Worm (Caenorhabditis elegans) whole organism, early embryonic: ENCODE measurements around the gene srh-145.

Experiments used
- B0310.2 ChIP-seq: sonication (generic microtip); optimal IDR thresholded peaks from 2 replicates; lab custom pipeline; 2016; ENCODE audit warnings: mild to moderate bottlenecking, missing genetic modification characterization, missing compliant biosample characterization
- F13C5.2 ChIP-seq: sonication (generic microtip); optimal IDR thresholded peaks from 2 replicates; lab custom pipeline; 2017; ENCODE audit warnings: mild to moderate bottlenecking, missing genetic modification characterization, inconsistent platforms, missing compliant biosample characterization
- aly-1 ChIP-seq: sonication (generic microtip); optimal IDR thresholded peaks from 2 replicates; lab custom pipeline; 2016; ENCODE audit warnings: missing genetic modification characterization, missing compliant biosample characterization
- ama-1 ChIP-seq: fragments of 150-350 bp; optimal IDR thresholded peaks from 2 replicates; lab custom pipeline; 2014
- ceh-13 ChIP-seq: fragments of 200-800 bp; sonication (Bioruptor generic); optimal IDR thresholded peaks from 2 replicates; lab custom pipeline; 2018; ENCODE audit warnings: mild to moderate bottlenecking, missing genetic modification characterization, missing compliant biosample characterization
- ceh-36 ChIP-seq: sonication (generic microtip); optimal IDR thresholded peaks from 2 replicates; lab custom pipeline; 2016; ENCODE audit warnings: missing genetic modification characterization, inconsistent platforms, missing compliant biosample characterization
- ets-7 ChIP-seq: sonication (generic microtip); optimal IDR thresholded peaks from 2 replicates; lab custom pipeline; 2016; ENCODE audit warnings: missing genotype, missing genetic modification characterization, missing compliant biosample characterization
- flt-1 ChIP-seq: fragments of 200-800 bp; sonication (Bioruptor generic); IDR thresholded peaks from 2 replicates; pipeline ENCODE4 v1.3.6; 2022; ENCODE audit warnings: missing genetic modification characterization, missing compliant biosample characterization
- hmbx-1 ChIP-seq: sonication (generic microtip); optimal IDR thresholded peaks from 2 replicates; lab custom pipeline; 2016; ENCODE audit warnings: mild to moderate bottlenecking, missing genetic modification characterization, missing compliant biosample characterization
- hmg-4 ChIP-seq: fragments of 200-800 bp; sonication (Bioruptor generic); optimal IDR thresholded peaks from 2 replicates; lab custom pipeline; 2018; ENCODE audit warnings: mild to moderate bottlenecking, missing genetic modification characterization, missing compliant biosample characterization
- hnd-1 ChIP-seq: sonication (generic microtip); optimal IDR thresholded peaks from 2 replicates; lab custom pipeline; 2016; ENCODE audit warnings: missing genetic modification characterization, missing compliant biosample characterization
- pes-1 ChIP-seq: fragments of 200-800 bp; sonication (Bioruptor generic); IDR thresholded peaks from 2 replicates; pipeline ENCODE4 v1.3.6; 2022; ENCODE audit warnings: missing genetic modification reagents, missing genetic modification characterization, missing compliant biosample characterization
- scrt-1 ChIP-seq: fragments of 200-800 bp; sonication (Bioruptor generic); IDR thresholded peaks from 2 replicates; pipeline ENCODE4 v1.3.6; 2022; ENCODE audit warnings: missing genetic modification characterization, missing compliant biosample characterization
- sea-1 ChIP-seq: fragments of 200-800 bp; sonication (Bioruptor generic); conservative IDR thresholded peaks from 2 replicates; pipeline ENCODE4 v1.3.6; 2022; ENCODE audit warnings: missing genetic modification characterization, missing compliant biosample characterization
- tbx-11 ChIP-seq: fragments of 200-800 bp; sonication (Bioruptor generic); IDR thresholded peaks from 2 replicates; pipeline ENCODE4 v1.3.6; 2022; ENCODE audit warnings: missing genetic modification characterization, missing compliant biosample characterization
- tbx-37 ChIP-seq: fragments of 200-800 bp; sonication (Bioruptor generic); conservative IDR thresholded peaks from 2 replicates; pipeline ENCODE4 v1.3.6; 2022; ENCODE audit warnings: missing genetic modification reagents, missing genetic modification characterization, missing compliant biosample characterization
- tra-4 ChIP-seq: sonication (generic microtip); optimal IDR thresholded peaks from 2 replicates; lab custom pipeline; 2017; ENCODE audit warnings: missing genetic modification characterization, missing compliant biosample characterization

srh-145 gene

ce11 chrV:16401519-16401918 lies 9.0 kb upstream of the srh-145 start, which contains the start of gene F13A7.14:
Gene F13A7.14 (plus strand): TSS chrV:16401891.
- TF ChIP-seq tbx-37 (GFP tag; lab: Robert Waterston, UW) = peak; percentile 84
- TF ChIP-seq hmg-4 (GFP tag; lab: Kevin White, UChicago) = peak; percentile 19
- no peak for TF ChIP-seq aly-1 (tag; lab: Kevin White, UChicago)
- no peak for TF ChIP-seq scrt-1 (GFP tag; lab: Robert Waterston, UW)
- peak; percentile 64 for TF ChIP-seq pes-1 (GFP tag; lab: Robert Waterston, UW)

- TF ChIP-seq hnd-1 (tag; lab: Kevin White, UChicago) (no peak), hmg-4 (GFP tag; lab: Kevin White, UChicago) (no peak), sea-1 (GFP tag; lab: Robert Waterston, UW) (no peak), hmbx-1 (tag; lab: Kevin White, UChicago) (no peak), pes-1 (GFP tag; lab: Robert Waterston, UW) (no peak), tra-4 (tag; lab: Kevin White, UChicago) (no peak), B0310.2 (tag; lab: Kevin White, UChicago) (no peak), tbx-11 (GFP tag; lab: Robert Waterston, UW) (no peak)
These were observed 6.5 kb upstream of the srh-145 start, which contains the start of gene syp-1 for ce11 chrV:16403974-16404373. Gene syp-1 (plus strand): TSS chrV:16404274.

DNA sequence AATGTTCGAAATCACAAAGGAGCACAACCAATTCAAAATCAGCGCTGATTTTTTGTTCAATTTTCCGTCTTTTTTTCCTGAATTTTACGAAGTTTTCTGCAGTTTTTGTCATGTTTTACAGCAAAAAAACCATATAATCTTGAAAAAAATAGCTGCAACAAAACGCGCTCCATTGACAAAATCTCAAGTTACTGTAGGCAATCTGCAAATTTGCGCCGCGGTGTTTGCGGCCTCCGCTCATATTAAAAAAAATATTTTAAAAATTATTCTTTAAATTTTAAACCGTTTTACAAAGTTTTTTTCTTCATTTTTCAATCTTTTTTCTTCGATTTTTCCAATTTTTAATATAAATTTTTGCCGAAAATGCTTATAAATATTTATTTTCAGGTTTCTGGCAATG lies 5.1 kb upstream of the srh-145 start:
- TF ChIP-seq B0310.2 (tag; lab: Kevin White, UChicago) = no peak
- TF ChIP-seq hnd-1 (tag; lab: Kevin White, UChicago) = no peak
- no peak for TF ChIP-seq ceh-13 (GFP tag; lab: Kevin White, UChicago)
- TF ChIP-seq tbx-37 (GFP tag; lab: Robert Waterston, UW) = no peak

DNA sequence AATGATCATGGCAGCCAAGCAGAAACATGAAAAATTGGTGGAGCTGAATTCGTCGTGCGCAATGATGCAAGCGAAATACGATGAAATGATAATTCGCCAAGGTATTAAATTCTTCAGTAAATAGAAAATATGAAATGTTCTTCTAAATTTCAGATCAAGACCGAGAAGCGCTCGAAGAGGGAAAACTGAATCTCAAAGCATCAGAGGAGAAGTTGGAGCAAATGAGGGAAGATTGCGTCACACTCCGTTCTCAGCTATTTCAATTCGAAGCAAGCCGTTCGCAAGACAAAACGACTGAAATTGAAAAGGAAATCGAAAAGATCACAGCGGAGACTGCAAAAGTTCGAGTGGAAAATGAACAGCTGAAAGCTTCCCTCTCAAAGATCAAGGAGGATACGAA lies 4.2 kb upstream of the srh-145 start:
- TF ChIP-seq scrt-1 (GFP tag; lab: Robert Waterston, UW) (no peak), aly-1 (tag; lab: Kevin White, UChicago) (no peak), hnd-1 (tag; lab: Kevin White, UChicago) (no peak)

DNA sequence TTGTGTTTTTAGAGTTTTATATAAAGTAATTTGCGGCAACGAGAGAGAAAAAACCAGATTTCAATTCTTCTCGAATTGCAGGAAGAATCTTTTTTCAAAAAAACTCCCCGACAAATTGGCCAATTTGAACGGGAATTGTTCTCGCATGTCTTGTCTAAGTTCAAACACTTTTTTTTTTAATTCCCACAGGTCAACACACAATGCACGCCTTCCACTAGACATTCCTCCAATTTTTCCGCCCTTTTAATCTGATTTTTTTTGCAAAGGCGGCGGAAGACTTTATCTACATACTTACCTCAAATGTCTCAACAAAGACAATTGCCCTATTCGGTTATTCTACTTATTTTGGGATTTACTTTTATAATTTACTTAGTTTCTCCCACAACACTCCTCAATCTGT lies 2.9 kb upstream of the srh-145 start, which contains the start of gene F26D2.3:
Gene F26D2.3 (plus strand): TSS at position 301 of the 400 bp plus-strand sequence.
- no peak for TF ChIP-seq hmg-4 (GFP tag; lab: Kevin White, UChicago)

DNA sequence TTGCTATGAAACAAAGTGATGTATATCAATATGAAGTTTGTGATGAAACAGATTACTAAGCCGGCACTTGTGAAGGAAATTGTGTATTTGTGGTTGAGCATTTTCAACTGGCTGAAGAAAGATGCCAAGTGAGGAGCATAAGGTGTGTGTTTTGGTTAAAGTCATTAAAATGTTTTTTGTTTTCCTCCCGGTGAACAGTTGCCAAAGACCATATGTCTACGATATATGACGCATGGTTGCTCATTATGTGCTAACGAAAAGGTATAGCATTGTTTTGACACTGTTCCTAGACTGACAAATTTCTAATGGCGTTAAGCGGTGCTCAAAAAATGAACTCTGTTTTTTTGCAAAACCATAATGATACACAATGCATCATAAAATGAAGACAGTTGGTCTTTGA lies 6.5 kb downstream of the srh-145 start, which contains the start of gene str-55:
Gene str-55 (minus strand): TSS at position 101 of the 400 bp plus-strand sequence.
- TF ChIP-seq tra-4 (tag; lab: Kevin White, UChicago) = no peak
- no peak for TF ChIP-seq scrt-1 (GFP tag; lab: Robert Waterston, UW)
- no peak for TF ChIP-seq F13C5.2 (tag; lab: Kevin White, UChicago)
- no peak for TF ChIP-seq ceh-13 (GFP tag; lab: Kevin White, UChicago)
- no peak for TF ChIP-seq ceh-36 (tag; lab: Kevin White, UChicago)
- no peak for TF ChIP-seq pes-1 (GFP tag; lab: Robert Waterston, UW)
- no peak for TF ChIP-seq B0310.2 (tag; lab: Kevin White, UChicago)
- no peak for TF ChIP-seq ets-7
- TF ChIP-seq tbx-11 (GFP tag; lab: Robert Waterston, UW) = no peak
- TF ChIP-seq ama-1 = no peak
- no peak for TF ChIP-seq flt-1 (GFP tag; lab: Robert Waterston, UW)
- TF ChIP-seq aly-1 (tag; lab: Kevin White, UChicago) = no peak
- no peak for TF ChIP-seq tbx-37 (GFP tag; lab: Robert Waterston, UW)

- no peak for TF ChIP-seq flt-1 (GFP tag; lab: Robert Waterston, UW)
- TF ChIP-seq pes-1 (GFP tag; lab: Robert Waterston, UW) = no peak
These were observed 9.3 kb downstream of the srh-145 start, which contains the start of gene F26D2.16 for ce11 chrV:16419769-16420168. Gene F26D2.16 (minus strand): TSS chrV:16419869.

DNA sequence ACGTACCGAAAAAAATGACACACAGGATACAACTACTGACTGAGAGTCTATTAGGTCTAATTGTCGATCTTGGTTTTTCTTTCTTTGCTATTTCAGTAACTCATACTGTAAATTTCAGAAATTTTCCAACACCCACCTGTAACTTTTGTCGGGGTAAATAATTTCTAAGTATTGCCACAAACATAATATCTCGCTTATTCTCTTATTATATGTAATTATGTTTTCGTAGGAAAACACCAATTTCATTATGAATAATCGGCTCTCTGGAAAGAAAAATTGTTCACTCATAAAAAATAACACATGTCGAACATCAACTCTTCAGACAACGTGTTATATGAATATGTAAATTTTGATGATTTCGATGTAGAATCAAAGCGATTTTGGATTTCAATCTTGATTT lies 10.2 kb downstream of the srh-145 start, which contains the start of gene srw-48:
Gene srw-48 (plus strand): TSS at position 301 of the 400 bp plus-strand sequence.
- no peak for TF ChIP-seq ceh-13 (GFP tag; lab: Kevin White, UChicago)
- TF ChIP-seq tbx-37 (GFP tag; lab: Robert Waterston, UW) = no peak
- TF ChIP-seq ama-1 = no peak
- TF ChIP-seq hmg-4 (GFP tag; lab: Kevin White, UChicago) = no peak
- TF ChIP-seq sea-1 (GFP tag; lab: Robert Waterston, UW) = no peak
- TF ChIP-seq ets-7 = no peak
- no peak for TF ChIP-seq flt-1 (GFP tag; lab: Robert Waterston, UW)
- no peak for TF ChIP-seq scrt-1 (GFP tag; lab: Robert Waterston, UW)
- no peak for TF ChIP-seq F13C5.2 (tag; lab: Kevin White, UChicago)
- no peak for TF ChIP-seq tbx-11 (GFP tag; lab: Robert Waterston, UW)
- TF ChIP-seq pes-1 (GFP tag; lab: Robert Waterston, UW) = no peak
- TF ChIP-seq hmbx-1 (tag; lab: Kevin White, UChicago) = no peak
- TF ChIP-seq ceh-36 (tag; lab: Kevin White, UChicago) = no peak
- TF ChIP-seq B0310.2 (tag; lab: Kevin White, UChicago) = no peak
- no peak for TF ChIP-seq hnd-1 (tag; lab: Kevin White, UChicago)
- no peak for TF ChIP-seq aly-1 (tag; lab: Kevin White, UChicago)
- TF ChIP-seq tra-4 (tag; lab: Kevin White, UChicago) = no peak
